Worm (Caenorhabditis elegans): ENCODE data around the gene ssq-1.
"Not testable (repeated sequence)": the region's sequence is repeated elsewhere in the genome, so short reads cannot be mapped to it uniquely, and the experiment has no call there.

DNA sequence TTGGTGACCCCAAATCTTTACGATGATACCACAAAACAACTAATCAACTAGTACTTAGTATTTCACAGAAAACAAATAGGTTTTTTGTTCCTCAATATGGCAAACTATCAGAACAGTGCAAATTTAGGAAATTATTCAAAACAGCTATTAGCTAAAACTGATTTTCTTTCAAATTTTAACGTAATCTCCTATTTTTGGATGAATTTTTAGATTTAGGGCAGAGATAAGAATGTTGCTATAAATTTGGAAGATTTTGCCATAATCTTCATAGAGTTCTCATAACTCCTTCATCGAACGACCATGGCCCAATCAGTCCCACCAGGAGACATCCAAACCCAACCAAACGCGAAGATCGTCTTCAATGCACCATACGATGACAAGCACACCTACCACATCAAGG is 15.0 kb upstream of the ssq-1 start, which contains the start of gene msp-10:
- not testable (repeated sequence) for TF ChIP-seq ceh-82 (tag; optimal IDR thresholded peaks at IDR 0.05); nhr-12 (tag; optimal IDR thresholded peaks at IDR 0.05); lin-15B (tag; optimal IDR thresholded peaks at IDR 0.05); fos-1 (tag; optimal IDR thresholded peaks at IDR 0.05); zag-1 (tag; optimal IDR thresholded peaks at IDR 0.05); unc-62 (GFP tag; optimal IDR thresholded peaks at IDR 0.05); ceh-16 (tag; optimal IDR thresholded peaks at IDR 0.05); sea-2 (GFP tag; optimal IDR thresholded peaks at IDR 0.05); snpc-4 (tag; optimal IDR thresholded peaks at IDR 0.05); nhr-76 (tag; optimal IDR thresholded peaks at IDR 0.05); fkh-10 (GFP tag; optimal IDR thresholded peaks at IDR 0.05)
